Worm (Caenorhabditis elegans) whole organism, L3 larva: ENCODE measurements around the gene ugt-44.

Experiments used
- aly-2 ChIP-seq: fragments of 150-350 bp; optimal IDR thresholded peaks from 2 replicates; lab custom pipeline; 2014; ENCODE audit warnings: missing biosample characterization, missing genetic modification characterization
- nhr-11 ChIP-seq: fragments of 150-350 bp; optimal IDR thresholded peaks from 2 replicates; lab custom pipeline; 2014; ENCODE audit warnings: missing biosample characterization, missing genetic modification characterization
- unc-39 ChIP-seq: sonication (generic microtip); optimal IDR thresholded peaks from 4 replicates; lab custom pipeline; 2017; ENCODE audit warnings: missing biosample characterization, missing genetic modification characterization
- unc-62 ChIP-seq: fragments of 150-350 bp; sonication (generic microtip); optimal IDR thresholded peaks from 4 replicates; lab custom pipeline; 2014; ENCODE audit warnings: missing biosample characterization, missing genetic modification reagents, missing genetic modification characterization
- zag-1 ChIP-seq: fragments of 150-350 bp; optimal IDR thresholded peaks from 2 replicates; lab custom pipeline; 2014; ENCODE audit warnings: missing biosample characterization, missing genetic modification characterization

DNA sequence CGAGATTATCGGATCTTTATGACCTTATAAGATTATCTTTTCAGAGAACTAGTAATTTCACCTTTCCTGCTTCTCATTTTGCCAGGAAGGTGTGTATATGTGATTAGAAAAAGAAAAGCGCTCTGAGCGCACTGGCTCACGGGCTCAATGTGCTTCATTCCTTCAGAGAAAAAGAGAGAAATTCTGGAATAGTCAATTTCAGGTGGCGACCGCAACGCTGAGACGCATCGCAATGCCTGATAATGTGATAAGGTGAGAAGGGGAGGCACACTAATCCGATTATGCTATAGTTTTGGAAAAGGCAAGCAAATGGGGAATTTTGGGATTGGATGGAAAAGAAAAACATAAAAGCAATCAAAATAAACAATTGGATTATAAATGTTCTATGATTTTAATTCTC lies 36.5 kb downstream of the ugt-44 start:
- TF ChIP-seq aly-2 (tag; lab: Kevin White, UChicago) (no peak), unc-39 (no peak), nhr-11 (tag; lab: Kevin White, UChicago) (no peak), zag-1 (tag; lab: Kevin White, UChicago) (no peak), unc-62 (no peak)
